Fruit fly (Drosophila melanogaster): ENCODE results near the gene Ance.

Ance gene

DNA sequence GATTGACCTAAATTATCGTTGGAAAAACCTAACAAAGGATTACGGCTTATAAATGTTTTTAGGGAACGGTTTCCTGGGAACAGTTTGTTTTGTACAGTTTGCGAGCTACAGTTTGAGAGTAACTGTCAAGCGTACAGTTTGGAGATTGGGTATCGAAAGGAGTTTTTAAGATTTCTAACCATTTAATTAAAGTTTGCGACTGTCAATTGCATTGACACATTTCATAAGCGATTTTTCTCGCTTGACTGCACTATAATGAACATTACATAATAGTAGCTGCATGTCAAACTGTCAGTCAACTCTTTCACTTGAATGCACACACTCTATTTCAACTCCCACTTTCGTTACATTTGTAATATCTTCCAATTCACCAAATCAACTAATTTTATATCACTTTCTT lies 12.6 kb upstream of the Ance start (continued):
- TF ChIP-seq Ptx1 (GFP tag; IDR thresholded peaks at IDR 0.05) (no peak), gce (GFP tag; IDR thresholded peaks at IDR 0.05) (no peak), jing (GFP tag; optimal IDR thresholded peaks at IDR 0.05) (no peak), BEAF-32 (GFP tag; optimal IDR thresholded peaks at IDR 0.05) (no peak), CG7839 (tag; optimal IDR thresholded peaks at IDR 0.05) (no peak), dm (GFP tag; optimal IDR thresholded peaks at IDR 0.05) (peak; percentile 2), Stat92E (GFP tag; optimal IDR thresholded peaks at IDR 0.05) (no peak), CG6654 (GFP tag; optimal IDR thresholded peaks at IDR 0.05) (peak; percentile 99), grau (tag; optimal IDR thresholded peaks at IDR 0.05) (peak; percentile 20), CG18011 (GFP tag; optimal IDR thresholded peaks at IDR 0.05) (no peak), eyg (GFP tag; optimal IDR thresholded peaks at IDR 0.05) (no peak), CG16863 (GFP tag; optimal IDR thresholded peaks at IDR 0.05) (no peak), CG4360 (GFP tag; IDR thresholded peaks at IDR 0.05) (no peak), caup (GFP tag; optimal IDR thresholded peaks at IDR 0.05; ENCODE audit: severe bottlenecking) (no peak), bab2 (GFP tag; optimal IDR thresholded peaks at IDR 0.05) (no peak), Aef1 (GFP tag; IDR thresholded peaks at IDR 0.05) (no peak), stwl (tag; optimal IDR thresholded peaks at IDR 0.05) (peak; percentile 27), lov (optimal IDR thresholded peaks at IDR 0.05) (peak; percentile 84), lov (GFP tag; IDR thresholded peaks at IDR 0.05) (no peak), tx (GFP tag; optimal IDR thresholded peaks at IDR 0.05) (no peak), sisA (GFP tag; IDR thresholded peaks at IDR 0.05) (no peak)

DNA sequence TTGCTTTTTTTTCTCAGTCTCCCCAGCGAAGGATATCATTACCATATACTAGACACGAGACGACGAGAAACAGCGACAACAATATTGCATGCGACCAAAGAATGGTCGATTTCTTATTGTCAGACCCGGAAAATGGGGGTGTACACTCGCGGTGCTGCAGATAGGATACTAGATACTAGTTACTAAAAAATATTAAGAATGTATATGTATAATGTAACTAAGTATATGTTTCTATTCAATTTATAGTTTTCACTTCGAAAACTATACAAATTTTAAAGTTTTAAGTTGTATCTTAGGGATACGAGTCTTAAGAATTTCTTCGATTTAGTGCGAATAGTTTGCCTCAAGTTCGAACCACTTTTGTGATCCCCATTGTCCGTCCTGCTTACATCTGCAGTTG lies 12.0 kb upstream of the Ance start:
- TF ChIP-seq dimm (GFP tag; IDR thresholded peaks at IDR 0.05) (0 out of 2 replicates have a peak, but pooled peaks have one; percentile 26), Mad (GFP tag; optimal IDR thresholded peaks at IDR 0.05) (no peak), CG16863 (GFP tag; optimal IDR thresholded peaks at IDR 0.05) (no peak), Side (GFP tag; optimal IDR thresholded peaks at IDR 0.05) (no peak), lbe (GFP tag; optimal IDR thresholded peaks at IDR 0.05) (no peak), Dfd (GFP tag; optimal IDR thresholded peaks at IDR 0.05) (no peak), pros (GFP tag; optimal IDR thresholded peaks at IDR 0.05) (peak; percentile 51), hkb (optimal IDR thresholded peaks at IDR 0.05) (no peak), hkb (GFP tag; IDR thresholded peaks at IDR 0.05) (0 out of 2 replicates have a peak, but pooled peaks have one; percentile 13), unc-4 (GFP tag; IDR thresholded peaks at IDR 0.05; ENCODE audit: partially characterized antibody) (no peak), CG8359 (GFP tag; optimal IDR thresholded peaks at IDR 0.05; ENCODE audit: borderline replicate concordance) (no peak), sob (GFP tag; IDR thresholded peaks at IDR 0.05) (no peak), CG7786 (GFP tag; optimal IDR thresholded peaks at IDR 0.05) (no peak), Xrp1 (GFP tag; IDR thresholded peaks at IDR 0.05) (peak; percentile 43; the same call in 1 of the 2 replicates), Ptx1 (GFP tag; IDR thresholded peaks at IDR 0.05) (0 out of 2 replicates have a peak, but pooled peaks have one; percentile 35), CG17802 (tag; optimal IDR thresholded peaks at IDR 0.05) (no peak), Oli (tag; optimal IDR thresholded peaks at IDR 0.05) (peak; percentile 30), B-H1 (GFP tag; IDR thresholded peaks at IDR 0.05) (no peak), CG13123 (GFP tag; optimal IDR thresholded peaks at IDR 0.05) (no peak), CG14667 (GFP tag; IDR thresholded peaks at IDR 0.05) (no peak), br (optimal IDR thresholded peaks at IDR 0.05) (no peak), Med (GFP tag) (peak; percentile 32), ash1 (GFP tag; optimal IDR thresholded peaks at IDR 0.05) (no peak), CG13424 (tag; optimal IDR thresholded peaks at IDR 0.05) (peak; percentile 31), Tbp (GFP tag; optimal IDR thresholded peaks at IDR 0.05) (no peak), Myb (GFP tag; optimal IDR thresholded peaks at IDR 0.05) (no peak), CG6683 (GFP tag; optimal IDR thresholded peaks at IDR 0.05) (no peak), CG2712 (tag; optimal IDR thresholded peaks at IDR 0.05) (peak; percentile 68), ase (GFP tag; IDR thresholded peaks at IDR 0.05) (no peak), Fer3 (tag; optimal IDR thresholded peaks at IDR 0.05) (no peak), CG1529 (GFP tag; optimal IDR thresholded peaks at IDR 0.05) (no peak), lmd (GFP tag; IDR thresholded peaks at IDR 0.05) (peak; percentile 16; the same call in 1 of the 2 replicates), CG15696 (tag; optimal IDR thresholded peaks at IDR 0.05) (no peak)

Data from whole organism, embryonic.